Fruit fly (Drosophila melanogaster): ENCODE results near the gene CG31676.
A peak's percentile ranks its signal among the peaks of the same experiment; 100 is the strongest.

The CG31676 gene

dm6 chr2L:20798351-20798777 is 42.2 kb upstream of the CG31676 start (continued):
- TF ChIP-seq Med (GFP tag) (peak; percentile 53), CG10565 (GFP tag; optimal IDR thresholded peaks at IDR 0.05) (no peak), tll (GFP tag; optimal IDR thresholded peaks at IDR 0.05) (peak in 1 of 2 experiments; percentile 57), nom (GFP tag; optimal IDR thresholded peaks at IDR 0.05) (peak; percentile 62), CG18599 (GFP tag; optimal IDR thresholded peaks at IDR 0.05) (peak; percentile 30)

dm6 chr2L:20799991-20800897 is 40.3 kb upstream of the CG31676 start:
- TF ChIP-seq CG18011 (GFP tag; optimal IDR thresholded peaks at IDR 0.05) (peak; percentile 38), pfk (GFP tag; optimal IDR thresholded peaks at IDR 0.05) (no peak), CG16779 (GFP tag; IDR thresholded peaks at IDR 0.05) (peak; percentile 49; the same call in 1 of the 2 replicates), dmrt99B (tag; optimal IDR thresholded peaks at IDR 0.05) (peak; percentile 75), CG42726 (GFP tag; IDR thresholded peaks at IDR 0.05; ENCODE audit: partially characterized antibody) (no peak), CG9727 (GFP tag; optimal IDR thresholded peaks at IDR 0.05) (peak; percentile 86), crc (GFP tag; optimal IDR thresholded peaks at IDR 0.05) (peak; percentile 72), CG15269 (tag; optimal IDR thresholded peaks at IDR 0.05) (peak; percentile 78), Pdp1 (GFP tag; optimal IDR thresholded peaks at IDR 0.05) (peak; percentile 72 to 83), CG4820 (GFP tag; optimal IDR thresholded peaks at IDR 0.05) (peak; percentile 44), CG14710 (tag; optimal IDR thresholded peaks at IDR 0.05) (peak; percentile 36), shn (GFP tag; optimal IDR thresholded peaks at IDR 0.05) (peak; percentile 56), so (GFP tag; IDR thresholded peaks at IDR 0.05) (0 out of 3 replicates have a peak, but pooled peaks have one; percentile 70), CG11696 (GFP tag; IDR thresholded peaks at IDR 0.05) (no peak), Asciz (GFP tag; optimal IDR thresholded peaks at IDR 0.05) (peak; percentile 25), ara (GFP tag; IDR thresholded peaks at IDR 0.05) (peak; percentile 73), pzg (GFP tag; optimal IDR thresholded peaks at IDR 0.05) (peak; percentile 19), luna (GFP tag; optimal IDR thresholded peaks at IDR 0.05) (peak; percentile 62), CG7271 (tag; optimal IDR thresholded peaks at IDR 0.05) (no peak), pb (GFP tag; optimal IDR thresholded peaks at IDR 0.05) (peak; percentile 60), schlank (tag; optimal IDR thresholded peaks at IDR 0.05) (peak; percentile 83), CG17186 (GFP tag; optimal IDR thresholded peaks at IDR 0.05) (no peak), CG17912 (GFP tag; optimal IDR thresholded peaks at IDR 0.05) (no peak), org-1 (GFP tag; optimal IDR thresholded peaks at IDR 0.05) (peak; percentile 74), Chrac-16 (GFP tag; optimal IDR thresholded peaks at IDR 0.05) (peak; percentile 79), nerfin-2 (GFP tag; IDR thresholded peaks at IDR 0.05; ENCODE audit: partially characterized antibody) (no peak), tll (GFP tag; optimal IDR thresholded peaks at IDR 0.05) (peak in 1 of 2 experiments; percentile 59), Usf (GFP tag; optimal IDR thresholded peaks at IDR 0.05) (peak; percentile 25), CG2678 (tag; optimal IDR thresholded peaks at IDR 0.05) (peak; percentile 87), CG7928 (GFP tag; optimal IDR thresholded peaks at IDR 0.05) (peak; percentile 47), ERR (GFP tag; optimal IDR thresholded peaks at IDR 0.05) (peak; percentile 84), knrl (GFP tag; IDR thresholded peaks at IDR 0.05; ENCODE audit: partially characterized antibody) (no peak), Atf-2 (GFP tag; optimal IDR thresholded peaks at IDR 0.05) (peak; percentile 70), crol (GFP tag; IDR thresholded peaks at IDR 0.05) (peak; percentile 84), CG7839 (tag; optimal IDR thresholded peaks at IDR 0.05) (peak; percentile 85), Hand (GFP tag; optimal IDR thresholded peaks at IDR 0.05) (peak; percentile 93), bsh (GFP tag; optimal IDR thresholded peaks at IDR 0.05) (peak; percentile 63 to 72), CG30020 (tag; optimal IDR thresholded peaks at IDR 0.05) (no peak), CG7372 (GFP tag; IDR thresholded peaks at IDR 0.05) (peak; percentile 62), CG17829 (tag; optimal IDR thresholded peaks at IDR 0.05) (peak; percentile 63), CG7786 (GFP tag; optimal IDR thresholded peaks at IDR 0.05) (peak; percentile 88)

Measured in whole organism, embryonic.